Comparison of ENCODE assay signal across 3 fruit fly cellular contexts in the genomic region with DNA sequence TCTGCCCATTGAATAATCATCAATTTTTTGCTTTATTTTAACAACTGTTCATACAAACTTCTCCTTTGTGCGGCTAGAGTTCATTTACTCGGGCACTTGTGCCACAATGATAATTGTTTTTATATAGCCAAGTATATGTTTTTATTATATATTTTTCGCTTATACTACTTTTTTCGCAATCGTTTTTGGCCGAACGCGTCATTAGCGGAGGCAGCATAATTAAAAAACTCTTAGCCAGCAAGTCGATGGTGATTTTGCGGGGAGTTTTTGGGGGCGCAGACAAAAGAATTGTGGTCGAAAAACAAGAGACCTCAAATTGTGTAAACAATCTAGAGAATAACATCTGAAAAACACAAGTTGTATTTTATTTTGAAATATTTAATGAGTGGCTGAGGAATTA.
TF ChIP-seq lines count a peak whose summit lies in the region.

No protein-coding gene starts in this region.

TF ChIP-seq in whole organism, adult, 20 proteins besides CTCF, POLR2A, EP300 and RAD21:
- TF ChIP-seq tj (GFP tag; optimal IDR thresholded peaks at IDR 0.05; lab: Kevin White, UChicago) (peak; percentile 93), cnc (optimal IDR thresholded peaks at IDR 0.05; lab: Kevin White, UChicago) (no peak), toe (GFP tag; optimal IDR thresholded peaks at IDR 0.05; lab: Kevin White, UChicago) (no peak), cic (GFP tag; optimal IDR thresholded peaks at IDR 0.05; lab: Kevin White, UChicago) (no peak)

TF ChIP-seq in whole organism, prepupa, 60 proteins besides CTCF, POLR2A, EP300 and RAD21:
- TF ChIP-seq esn (GFP tag; optimal IDR thresholded peaks at IDR 0.05; lab: Kevin White, UChicago): no peak
- no peak for TF ChIP-seq Met (GFP tag; optimal IDR thresholded peaks at IDR 0.05; lab: Kevin White, UChicago)
- TF ChIP-seq CG6808 (GFP tag; optimal IDR thresholded peaks at IDR 0.05; lab: Kevin White, UChicago): no peak
- TF ChIP-seq fkh (GFP tag; optimal IDR thresholded peaks at IDR 0.05; lab: Kevin White, UChicago): peak; percentile 7
- peak; percentile 59 for TF ChIP-seq vri (GFP tag; optimal IDR thresholded peaks at IDR 0.05; lab: Kevin White, UChicago)
- no peak for TF ChIP-seq dac (GFP tag; optimal IDR thresholded peaks at IDR 0.05; lab: Kevin White, UChicago)
- no peak for TF ChIP-seq achi (GFP tag; optimal IDR thresholded peaks at IDR 0.05; lab: Kevin White, UChicago)
- TF ChIP-seq Smox (GFP tag; optimal IDR thresholded peaks at IDR 0.05; lab: Kevin White, UChicago): no peak

TF ChIP-seq in whole organism, wandering third instar larva, 38 proteins besides CTCF, POLR2A, EP300 and RAD21:
- TF ChIP-seq dmrt93B (GFP tag; optimal IDR thresholded peaks at IDR 0.05; lab: Kevin White, UChicago): no peak
- TF ChIP-seq Hr83 (GFP tag; optimal IDR thresholded peaks at IDR 0.05; lab: Kevin White, UChicago; ENCODE audit: poor library complexity, severe bottlenecking): peak; percentile 16
- TF ChIP-seq Mio (GFP tag; optimal IDR thresholded peaks at IDR 0.05; lab: Kevin White, UChicago): no peak
- TF ChIP-seq GATAd (GFP tag; optimal IDR thresholded peaks at IDR 0.05; lab: Kevin White, UChicago): no peak
- no peak for TF ChIP-seq CrebA (GFP tag; optimal IDR thresholded peaks at IDR 0.05; lab: Kevin White, UChicago; ENCODE audit: borderline replicate concordance)
- no peak for TF ChIP-seq fru (GFP tag; optimal IDR thresholded peaks at IDR 0.05; lab: Kevin White, UChicago)
- TF ChIP-seq CG32264 (GFP tag; optimal IDR thresholded peaks at IDR 0.05; lab: Kevin White, UChicago): no peak
- TF ChIP-seq br (GFP tag; optimal IDR thresholded peaks at IDR 0.05; lab: Kevin White, UChicago): no peak
- no peak for TF ChIP-seq sage (GFP tag; optimal IDR thresholded peaks at IDR 0.05; lab: Kevin White, UChicago)
- TF ChIP-seq brk (GFP tag; optimal IDR thresholded peaks at IDR 0.05; lab: Kevin White, UChicago): peak; percentile 28
- no peak for TF ChIP-seq sv (GFP tag; optimal IDR thresholded peaks at IDR 0.05; lab: Kevin White, UChicago)
- peak; percentile 12 for TF ChIP-seq tai (GFP tag; optimal IDR thresholded peaks at IDR 0.05; lab: Kevin White, UChicago)
- TF ChIP-seq Jra (GFP tag; optimal IDR thresholded peaks at IDR 0.05; lab: Kevin White, UChicago): no peak
- no peak for TF ChIP-seq foxo (GFP tag; optimal IDR thresholded peaks at IDR 0.05; lab: Kevin White, UChicago)
- no peak for TF ChIP-seq pan (optimal IDR thresholded peaks at IDR 0.05; lab: Kevin White, UChicago)
- TF ChIP-seq Dfd (GFP tag; optimal IDR thresholded peaks at IDR 0.05; lab: Kevin White, UChicago): no peak
- TF ChIP-seq CG9705 (GFP tag; optimal IDR thresholded peaks at IDR 0.05; lab: Kevin White, UChicago): no peak
- no peak for TF ChIP-seq Dif (GFP tag; optimal IDR thresholded peaks at IDR 0.05; lab: Kevin White, UChicago; ENCODE audit: partially characterized antibody)
- TF ChIP-seq HLH106 (tag; optimal IDR thresholded peaks at IDR 0.05; lab: Kevin White, UChicago): no peak
- no peak for TF ChIP-seq OdsH (GFP tag; optimal IDR thresholded peaks at IDR 0.05; lab: Kevin White, UChicago)
- TF ChIP-seq dl (GFP tag; optimal IDR thresholded peaks at IDR 0.05; lab: Kevin White, UChicago; ENCODE audit: insufficient read depth in 1 of 2, partially characterized antibody in 2 of 2): no peak
- TF ChIP-seq Hr78 (GFP tag; optimal IDR thresholded peaks at IDR 0.05; lab: Kevin White, UChicago): no peak
- TF ChIP-seq h (GFP tag; optimal IDR thresholded peaks at IDR 0.05; lab: Kevin White, UChicago): peak; percentile 46
- TF ChIP-seq Sp1 (GFP tag; optimal IDR thresholded peaks at IDR 0.05; lab: Kevin White, UChicago): peak; percentile 4
- peak; percentile 38 for TF ChIP-seq rgr (GFP tag; optimal IDR thresholded peaks at IDR 0.05; lab: Kevin White, UChicago)
